Fruit fly (Drosophila melanogaster) whole organism, embryonic: ENCODE data around the gene Nsf2.
A peak's percentile ranks its signal among the peaks of the same experiment; 100 is the strongest.

Experiments used
- CG10321 ChIP-seq: fragments of 200-800 bp; sonication (Bioruptor generic); IDR thresholded peaks from 2 replicates; pipeline ENCODE4 v1.3.6; 2022; ENCODE audit warnings: missing biosample characterization, missing genetic modification characterization
- CG10959 ChIP-seq: fragments of 200-800 bp; sonication (Bioruptor generic); IDR thresholded peaks from 2 replicates; pipeline ENCODE4 v1.3.6; 2022; ENCODE audit warnings: missing biosample characterization, missing genetic modification characterization
- CG11085 ChIP-seq: fragments of 200-800 bp; sonication (Bioruptor generic); IDR thresholded peaks from 2 replicates; pipeline ENCODE4 v1.3.6; 2022; ENCODE audit warnings: missing biosample characterization, missing genetic modification characterization
- CG12155 ChIP-seq: fragments of 200-800 bp; sonication (Bioruptor generic); optimal IDR thresholded peaks from 3 replicates; lab custom pipeline; 2016; ENCODE audit warnings: missing biosample characterization, missing genetic modification characterization
- CG13296 ChIP-seq: fragments of 200-800 bp; sonication (Bioruptor generic); optimal IDR thresholded peaks from 3 replicates; lab custom pipeline; 2018; ENCODE audit warnings: missing biosample characterization, mild to moderate bottlenecking, missing genetic modification characterization
- CG13424 ChIP-seq: fragments of 200-800 bp; sonication (Bioruptor generic); optimal IDR thresholded peaks from 2 replicates; lab custom pipeline; 2019; ENCODE audit warnings: missing biosample characterization, mild to moderate bottlenecking, missing genetic modification characterization, moderate library complexity
- CG14965 ChIP-seq: fragments of 200-800 bp; sonication (Bioruptor generic); optimal IDR thresholded peaks from 2 replicates; lab custom pipeline; 2016; ENCODE audit warnings: missing biosample characterization, missing genetic modification characterization, borderline replicate concordance
- CG18011 ChIP-seq: fragments of 200-800 bp; sonication (Bioruptor generic); optimal IDR thresholded peaks from 2 replicates; lab custom pipeline; 2017; ENCODE audit warnings: missing biosample characterization, missing genetic modification characterization, mild to moderate bottlenecking, moderate library complexity, missing genotype
- CG18476 ChIP-seq: fragments of 200-800 bp; sonication (Bioruptor generic); optimal IDR thresholded peaks from 2 replicates; lab custom pipeline; 2016; ENCODE audit warnings: missing biosample characterization, mild to moderate bottlenecking, missing genetic modification characterization
- CG2116 ChIP-seq: fragments of 200-800 bp; sonication (Bioruptor generic); optimal IDR thresholded peaks from 3 replicates; lab custom pipeline; 2018; ENCODE audit warnings: missing biosample characterization, mild to moderate bottlenecking, missing genetic modification characterization
- CG2120 ChIP-seq: fragments of 200-800 bp; sonication (Bioruptor generic); optimal IDR thresholded peaks from 3 replicates; lab custom pipeline; 2016; ENCODE audit warnings: missing biosample characterization, missing genetic modification characterization
- CG30020 ChIP-seq: fragments of 200-800 bp; optimal IDR thresholded peaks from 2 replicates; lab custom pipeline; 2019; ENCODE audit warnings: missing biosample characterization, mild to moderate bottlenecking, missing genetic modification characterization, moderate library complexity
- CG31441 ChIP-seq: fragments of 200-800 bp; sonication (Bioruptor generic); IDR thresholded peaks from 2 replicates; pipeline ENCODE4 v1.3.6; 2022; ENCODE audit warnings: missing biosample characterization, missing genetic modification characterization
- CG42726 ChIP-seq: fragments of 200-800 bp; sonication (Bioruptor generic); IDR thresholded peaks from 2 replicates; pipeline ENCODE4 v1.3.6; 2022; ENCODE audit warnings: missing biosample characterization, missing genetic modification characterization; ENCODE audit not compliant: partially characterized antibody
- CG6654 ChIP-seq: fragments of 200-800 bp; sonication (Bioruptor generic); optimal IDR thresholded peaks from 2 replicates; lab custom pipeline; 2017; ENCODE audit warnings: missing biosample characterization, mild to moderate bottlenecking, missing genetic modification characterization
- CG6765 ChIP-seq: fragments of 200-800 bp; sonication (Bioruptor generic); optimal IDR thresholded peaks from 3 replicates; lab custom pipeline; 2017; ENCODE audit warnings: missing biosample characterization, mild to moderate bottlenecking, missing genetic modification characterization
- CG9215 ChIP-seq: fragments of 200-800 bp; sonication (Bioruptor generic); IDR thresholded peaks from 2 replicates; pipeline ENCODE4 v1.3.6; 2022; ENCODE audit warnings: missing biosample characterization, missing genetic modification characterization
- CHES-1-like ChIP-seq: fragments of 200-800 bp; sonication (Bioruptor generic); optimal IDR thresholded peaks from 2 replicates; lab custom pipeline; 2016; ENCODE audit warnings: missing biosample characterization, missing genetic modification characterization
- Hr51 ChIP-seq, 2 experiments: fragments of 200-800 bp; sonication (Bioruptor generic); optimal IDR thresholded peaks; 2 replicates in 1 of 2; 3 replicates in 1 of 2; lab custom pipeline; 2016 to 2018; ENCODE audit warnings: missing biosample characterization in 2 of 2, missing genetic modification characterization in 2 of 2, mild to moderate bottlenecking in 1 of 2, moderate library complexity in 1 of 2
- Lim3 ChIP-seq: fragments of 200-800 bp; sonication (Bioruptor generic); IDR thresholded peaks from 2 replicates; pipeline ENCODE4 v1.3.6; 2022; ENCODE audit warnings: missing biosample characterization, missing genetic modification characterization
- Mes4 ChIP-seq: fragments of 200-800 bp; sonication (Bioruptor generic); optimal IDR thresholded peaks from 2 replicates; lab custom pipeline; 2016; ENCODE audit warnings: missing biosample characterization, missing genetic modification characterization
- Mrtf ChIP-seq: fragments of 200-800 bp; sonication (Bioruptor generic); IDR thresholded peaks from 3 replicates; pipeline ENCODE4 v1.3.6; 2022; ENCODE audit warnings: missing biosample characterization, missing genetic modification characterization
- Oaz ChIP-seq: fragments of 200-800 bp; sonication (Bioruptor generic); IDR thresholded peaks from 2 replicates; pipeline ENCODE4 v1.3.6; 2022; ENCODE audit warnings: missing biosample characterization, missing genetic modification characterization
- Rfx ChIP-seq: fragments of 200-800 bp; sonication (Bioruptor generic); IDR thresholded peaks from 2 replicates; pipeline ENCODE4 v1.3.6; 2022; ENCODE audit warnings: missing biosample characterization, missing genetic modification characterization
- Trl ChIP-seq, 3 experiments: fragments of >200 bp in 2 of 3; fragments of 200-800 bp in 1 of 3; sonication (Bioruptor generic) in 1 of 3; optimal IDR thresholded peaks; 2 replicates in 1 of 3; 3 replicates in 2 of 3; lab custom pipeline; 2016 to 2017; ENCODE audit warnings: missing biosample characterization in 1 of 3, missing genetic modification characterization in 1 of 3
- Usf ChIP-seq: fragments of 200-800 bp; sonication (Bioruptor generic); optimal IDR thresholded peaks from 2 replicates; lab custom pipeline; 2017; ENCODE audit warnings: missing genotype, missing biosample characterization, missing genetic modification characterization
- Xbp1 ChIP-seq: fragments of 200-800 bp; sonication (Bioruptor generic); optimal IDR thresholded peaks from 3 replicates; lab custom pipeline; 2016; ENCODE audit warnings: missing biosample characterization, mild to moderate bottlenecking, missing genetic modification characterization
- ash1 ChIP-seq: fragments of 200-800 bp; sonication (Bioruptor generic); optimal IDR thresholded peaks from 2 replicates; lab custom pipeline; 2018; ENCODE audit warnings: missing biosample characterization, mild to moderate bottlenecking, missing genetic modification characterization
- ato ChIP-seq: fragments of 200-800 bp; sonication (Bioruptor generic); IDR thresholded peaks from 2 replicates; pipeline ENCODE4 v1.3.6; 2022; ENCODE audit warnings: missing biosample characterization, missing genetic modification characterization; ENCODE audit not compliant: partially characterized antibody
- bsh ChIP-seq, 2 experiments: fragments of 200-800 bp; sonication (Bioruptor generic); optimal IDR thresholded peaks; 2 replicates each; lab custom pipeline; 2017 to 2018; ENCODE audit warnings: mild to moderate bottlenecking in 2 of 2, missing biosample characterization in 2 of 2, missing genetic modification characterization in 2 of 2, moderate library complexity in 1 of 2
- cato ChIP-seq: fragments of 200-800 bp; sonication (Bioruptor generic); optimal IDR thresholded peaks from 2 replicates; lab custom pipeline; 2016; ENCODE audit warnings: missing biosample characterization, missing genetic modification characterization, borderline replicate concordance
- chinmo ChIP-seq: fragments of 200-800 bp; sonication (Bioruptor generic); IDR thresholded peaks from 4 replicates; pipeline ENCODE4 v1.3.6; 2022; ENCODE audit warnings: missing biosample characterization, missing genetic modification characterization; ENCODE audit not compliant: partially characterized antibody
- chn ChIP-seq: fragments of 200-800 bp; sonication (Bioruptor generic); optimal IDR thresholded peaks from 2 replicates; lab custom pipeline; 2016; ENCODE audit warnings: missing biosample characterization, missing genetic modification characterization
- crp ChIP-seq, 2 experiments: fragments of 200-800 bp; sonication (Bioruptor generic); optimal IDR thresholded peaks; 2 replicates in 1 of 2; 3 replicates in 1 of 2; lab custom pipeline; 2017; ENCODE audit warnings: missing biosample characterization in 2 of 2, missing genetic modification characterization in 2 of 2, mild to moderate bottlenecking in 1 of 2, moderate library complexity in 1 of 2
- ftz-f1 ChIP-seq: fragments of 200-800 bp; sonication (Bioruptor generic); optimal IDR thresholded peaks from 2 replicates; lab custom pipeline; 2016; ENCODE audit warnings: missing biosample characterization, missing genetic modification characterization
- gcm2 ChIP-seq: fragments of 200-800 bp; sonication (Bioruptor generic); optimal IDR thresholded peaks from 2 replicates; lab custom pipeline; 2016; ENCODE audit warnings: missing biosample characterization, missing genetic modification characterization
- hb ChIP-seq: fragments of 200-800 bp; sonication (Bioruptor generic); IDR thresholded peaks from 3 replicates; pipeline ENCODE4 v1.3.6; 2022; ENCODE audit warnings: missing biosample characterization, missing genetic modification characterization; ENCODE audit not compliant: partially characterized antibody
- kay ChIP-seq: fragments of 200-800 bp; sonication (Bioruptor generic); optimal IDR thresholded peaks from 2 replicates; lab custom pipeline; 2016; ENCODE audit warnings: missing biosample characterization, missing genetic modification characterization
- lab ChIP-seq: fragments of 200-800 bp; sonication (Bioruptor generic); optimal IDR thresholded peaks from 3 replicates; lab custom pipeline; 2017; ENCODE audit warnings: missing biosample characterization, missing genetic modification characterization, mild to moderate bottlenecking, moderate library complexity, missing genetic modification reagents
- p53 ChIP-seq: fragments of 200-800 bp; sonication (Bioruptor generic); optimal IDR thresholded peaks from 2 replicates; lab custom pipeline; 2016; ENCODE audit warnings: missing biosample characterization, missing genetic modification characterization
- pan ChIP-seq, 4 experiments: fragments of >200 bp in 3 of 4; fragments of 200-800 bp in 1 of 4; sonication (Bioruptor generic) in 1 of 4; optimal IDR thresholded peaks in 3 of 4; IDR thresholded peaks in 1 of 4; 2 replicates each; pipeline versions ENCODE4 v1.3.6 to Lab custom; 2017 to 2022; ENCODE audit warnings: missing biosample characterization in 2 of 4, missing genetic modification characterization in 2 of 4, mixed read lengths in 1 of 4
- peb ChIP-seq: fragments of 200-800 bp; sonication (Bioruptor generic); IDR thresholded peaks from 2 replicates; pipeline ENCODE4 v1.3.6; 2022; ENCODE audit warnings: missing biosample characterization, missing genetic modification characterization
- repo ChIP-seq: fragments of 200-800 bp; sonication (Bioruptor generic); optimal IDR thresholded peaks from 2 replicates; lab custom pipeline; 2016; ENCODE audit warnings: missing biosample characterization, missing genetic modification characterization
- rib ChIP-seq: fragments of 200-800 bp; sonication (Bioruptor generic); IDR thresholded peaks from 2 replicates; pipeline ENCODE4 v1.3.6; 2022; ENCODE audit warnings: missing biosample characterization, missing genetic modification characterization
- run ChIP-seq: fragments of 200-800 bp; sonication (Bioruptor generic); optimal IDR thresholded peaks from 3 replicates; lab custom pipeline; 2018; ENCODE audit warnings: missing biosample characterization, mild to moderate bottlenecking, missing genetic modification characterization
- sug ChIP-seq: fragments of 200-800 bp; optimal IDR thresholded peaks from 2 replicates; lab custom pipeline; 2019; ENCODE audit warnings: missing biosample characterization, mild to moderate bottlenecking, missing genetic modification characterization, moderate library complexity
- vvl ChIP-seq: fragments of 200-800 bp; sonication (Bioruptor generic); IDR thresholded peaks from 2 replicates; pipeline ENCODE4 v1.3.6; 2022; ENCODE audit warnings: missing biosample characterization, missing genetic modification characterization
- yki ChIP-seq: fragments of >200 bp; optimal IDR thresholded peaks from 3 replicates; lab custom pipeline; 2018

Nsf2 gene

DNA sequence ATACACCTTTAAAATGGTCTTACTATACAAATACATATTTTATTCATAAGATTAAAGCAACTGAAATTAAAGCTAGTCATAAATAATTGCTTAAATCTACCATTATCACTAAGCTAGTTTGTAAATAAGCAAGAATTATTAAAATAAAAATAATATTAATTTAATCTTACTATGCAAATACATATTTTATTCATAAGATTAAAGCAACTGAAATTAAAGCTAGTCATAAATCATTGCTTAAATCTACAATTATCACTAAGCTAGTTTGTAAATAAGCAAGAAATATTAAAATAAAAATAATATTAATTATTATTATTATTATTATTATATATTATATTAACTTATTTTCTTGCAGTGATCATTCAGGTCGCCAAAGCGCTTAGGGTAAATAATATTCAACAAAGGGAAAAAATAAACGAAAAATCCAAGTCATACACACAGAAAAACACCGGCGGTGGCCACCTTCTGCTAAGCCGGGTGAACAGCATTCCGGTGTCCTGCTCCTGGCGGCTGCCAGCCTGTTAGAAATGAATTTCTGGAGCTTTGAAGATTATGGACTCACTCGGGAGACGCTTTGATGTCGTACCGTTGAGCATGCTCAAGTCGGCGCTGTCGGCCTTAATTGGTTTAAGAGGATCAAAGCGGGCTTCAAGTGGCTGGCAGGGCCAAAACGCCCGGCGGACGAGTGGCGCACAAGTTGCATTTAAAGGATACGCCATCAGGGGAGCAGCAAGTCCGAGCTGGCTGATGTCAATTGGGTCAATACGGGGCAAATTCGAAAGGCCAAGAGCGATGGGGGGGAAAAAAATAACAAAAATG, 33.7 kb downstream of the Nsf2 start (continued):
- TF ChIP-seq pan (optimal IDR thresholded peaks at IDR 0.05; lab: Kevin White, UChicago) (no peak), pan (GFP tag; optimal IDR thresholded peaks at IDR 0.05 in 1 of 2, IDR thresholded peaks at IDR 0.05 in 1 of 2) (no peak), CG9215 (GFP tag; lab: Robert Waterston, UW) (peak; percentile 25; the same call in 1 of the 2 replicates), Mrtf (GFP tag; lab: Robert Waterston, UW) (no peak), repo (GFP tag; lab: Kevin White, UChicago) (no peak), CG13296 (GFP tag; lab: Kevin White, UChicago) (peak; percentile 46), Usf (no peak), ato (GFP tag; lab: Robert Waterston, UW) (no peak), p53 (GFP tag; lab: Kevin White, UChicago) (no peak), CG13424 (tag; lab: Kevin White, UChicago) (peak; percentile 51), crp (GFP tag; optimal IDR thresholded peaks at IDR 0.05; lab: Kevin White, UChicago) (no peak), yki (lab: Kevin White, UChicago) (no peak), CG2120 (GFP tag; lab: Kevin White, UChicago) (peak; percentile 31), CG30020 (tag; lab: Kevin White, UChicago) (no peak), sug (no peak), hb (GFP tag; lab: Robert Waterston, UW) (no peak), chn (GFP tag; lab: Kevin White, UChicago) (no peak), rib (GFP tag; lab: Robert Waterston, UW) (no peak), CG18011 (GFP tag; lab: Kevin White, UChicago) (no peak), CG2116 (GFP tag; lab: Kevin White, UChicago) (no peak), run (tag; lab: Kevin White, UChicago) (no peak), CG10321 (GFP tag; lab: Robert Waterston, UW) (no peak), Xbp1 (peak; percentile 27), gcm2 (no peak), CG18476 (GFP tag; lab: Kevin White, UChicago) (peak; percentile 21), bsh (GFP tag; optimal IDR thresholded peaks at IDR 0.05; lab: Kevin White, UChicago) (peak in 1 of 2 experiments; percentile 44), Trl (optimal IDR thresholded peaks at IDR 0.05; lab: Kevin White, UChicago) (no peak), Trl (GFP tag; optimal IDR thresholded peaks at IDR 0.05; lab: Kevin White, UChicago) (no peak), CG10959 (GFP tag; lab: Robert Waterston, UW) (no peak), lab (GFP tag; lab: Kevin White, UChicago) (peak; percentile 53), ftz-f1 (GFP tag; lab: Kevin White, UChicago) (no peak), CHES-1-like (GFP tag; lab: Kevin White, UChicago) (no peak), vvl (GFP tag; lab: Robert Waterston, UW) (no peak; the same call in 1 of the 2 replicates), CG14965 (GFP tag; lab: Kevin White, UChicago) (no peak), CG11085 (GFP tag; lab: Robert Waterston, UW) (no peak), Mes4 (GFP tag; lab: Kevin White, UChicago) (no peak), kay (no peak), ash1 (no peak), Oaz (GFP tag; lab: Robert Waterston, UW) (no peak), CG31441 (no peak; the same call in 1 of the 2 replicates), CG42726 (GFP tag; lab: Robert Waterston, UW) (peak; percentile 37; the same call in 1 of the 2 replicates), cato (GFP tag; lab: Kevin White, UChicago) (no peak), Rfx (GFP tag; lab: Robert Waterston, UW) (no peak), CG6654 (GFP tag; lab: Kevin White, UChicago) (no peak), Hr51 (GFP tag; optimal IDR thresholded peaks at IDR 0.05; lab: Kevin White, UChicago) (peak in 1 of 2 experiments; percentile 39), CG6765 (GFP tag; lab: Kevin White, UChicago) (no peak), CG12155 (GFP tag; lab: Kevin White, UChicago) (no peak), Lim3 (GFP tag; lab: Robert Waterston, UW) (no peak), peb (no peak), chinmo (GFP tag; lab: Robert Waterston, UW) (no peak)
